In genomic region chrX:1089676-1090075, ce11 we compare ENCODE assay signal across 2 worm cellular contexts.
A peak's percentile ranks its signal among the peaks of the same experiment; 100 is the strongest.
TF ChIP-seq lines count a peak whose summit lies in the region.

No protein-coding gene starts in this region.

TF ChIP-seq in whole organism, L4 larva, 104 proteins besides CTCF, POLR2A, EP300 and RAD21:
- no peak for TF ChIP-seq gei-8 (GFP tag; optimal IDR thresholded peaks at IDR 0.05; lab: Kevin White, UChicago)
- no peak for TF ChIP-seq nhr-6 (tag; optimal IDR thresholded peaks at IDR 0.05; lab: Kevin White, UChicago)
- no peak for TF ChIP-seq daf-16 (GFP tag; optimal IDR thresholded peaks at IDR 0.05; lab: Kevin White, UChicago)
- no peak for TF ChIP-seq daf-16 (tag; optimal IDR thresholded peaks at IDR 0.05; lab: Kevin White, UChicago)
- no peak for TF ChIP-seq ctbp-1 (GFP tag; IDR thresholded peaks at IDR 0.05; lab: Robert Waterston, UW)
- TF ChIP-seq tra-1 (GFP tag; IDR thresholded peaks at IDR 0.05; lab: Robert Waterston, UW): no peak
- no peak for TF ChIP-seq lin-1 (GFP tag; IDR thresholded peaks at IDR 0.05; lab: Robert Waterston, UW)
- no peak for TF ChIP-seq nhr-77 (tag; optimal IDR thresholded peaks at IDR 0.05; lab: Kevin White, UChicago)
- no peak for TF ChIP-seq nhr-42 (GFP tag; IDR thresholded peaks at IDR 0.05; lab: Robert Waterston, UW)
- peak; percentile 75 for TF ChIP-seq aha-1 (tag; lab: Kevin White, UChicago)
- TF ChIP-seq Y5F2A.4 (GFP tag; optimal IDR thresholded peaks at IDR 0.05; lab: Kevin White, UChicago): no peak
- 0 out of 2 replicates have a peak, but pooled peaks have one; percentile 60 for TF ChIP-seq lim-7 (GFP tag; IDR thresholded peaks at IDR 0.05; lab: Robert Waterston, UW)
- no peak for TF ChIP-seq daf-8 (GFP tag; IDR thresholded peaks at IDR 0.05; lab: Robert Waterston, UW)
- no peak for TF ChIP-seq vab-7 (GFP tag; IDR thresholded peaks at IDR 0.05; lab: Robert Waterston, UW)
- no peak for TF ChIP-seq snpc-4 (tag; optimal IDR thresholded peaks at IDR 0.05; lab: Kevin White, UChicago)
- peak; percentile 10 for TF ChIP-seq nhr-102 (tag; optimal IDR thresholded peaks at IDR 0.05; lab: Kevin White, UChicago)
- no peak for TF ChIP-seq zip-11 (GFP tag; IDR thresholded peaks at IDR 0.05; lab: Robert Waterston, UW)
- TF ChIP-seq D1046.2 (GFP tag; IDR thresholded peaks at IDR 0.05; lab: Robert Waterston, UW): no peak
- no peak for TF ChIP-seq hlh-30 (tag; optimal IDR thresholded peaks at IDR 0.05; lab: Kevin White, UChicago; ENCODE audit: insufficient read depth)
- TF ChIP-seq dpl-1 (GFP tag; optimal IDR thresholded peaks at IDR 0.05; lab: Kevin White, UChicago): no peak
- TF ChIP-seq hif-1 (tag; optimal IDR thresholded peaks at IDR 0.05; lab: Kevin White, UChicago): no peak
- 0 out of 2 replicates have a peak, but pooled peaks have one; percentile 21 for TF ChIP-seq dmd-8 (GFP tag; IDR thresholded peaks at IDR 0.05; lab: Robert Waterston, UW)
TF ChIP-seq in whole organism, L4 larva: peak in this region for 4.

TF ChIP-seq in whole organism, young adult, 124 proteins besides CTCF, POLR2A, EP300 and RAD21:
- TF ChIP-seq F22D6.2 (tag; optimal IDR thresholded peaks at IDR 0.05; lab: Kevin White, UChicago): no peak
- peak; percentile 15 for TF ChIP-seq K12H6.12 (tag; optimal IDR thresholded peaks at IDR 0.05; lab: Kevin White, UChicago)
- TF ChIP-seq atf-7 (tag; optimal IDR thresholded peaks at IDR 0.05; lab: Kevin White, UChicago): no peak
- no peak for TF ChIP-seq hsf-1 (GFP tag; IDR thresholded peaks at IDR 0.05; lab: Robert Waterston, UW)
- TF ChIP-seq ets-4 (GFP tag; optimal IDR thresholded peaks at IDR 0.05; lab: Kevin White, UChicago): no peak
- peak; percentile 48 for TF ChIP-seq rpc-1 (optimal IDR thresholded peaks at IDR 0.05; lab: Kevin White, UChicago)
- TF ChIP-seq rpc-1 (tag; optimal IDR thresholded peaks at IDR 0.05; lab: Kevin White, UChicago): peak; percentile 77
- TF ChIP-seq snpc-1.3 (tag; optimal IDR thresholded peaks at IDR 0.05; lab: Kevin White, UChicago; ENCODE audit: insufficient read depth): peak; percentile 32
- TF ChIP-seq D2030.7 (GFP tag; IDR thresholded peaks at IDR 0.05; lab: Robert Waterston, UW): peak; percentile 65
- no peak for TF ChIP-seq F57A8.1 (GFP tag; optimal IDR thresholded peaks at IDR 0.05; lab: Kevin White, UChicago)
- TF ChIP-seq ztf-25 (GFP tag; IDR thresholded peaks at IDR 0.05; lab: Robert Waterston, UW): 0 out of 2 replicates have a peak, but pooled peaks have one; percentile 53
- peak; percentile 71 for TF ChIP-seq pbrm-1 (GFP tag; IDR thresholded peaks at IDR 0.05; lab: Robert Waterston, UW)
- TF ChIP-seq ztf-26 (tag; optimal IDR thresholded peaks at IDR 0.05; lab: Kevin White, UChicago): no peak
- no peak for TF ChIP-seq let-526 (GFP tag; IDR thresholded peaks at IDR 0.05; lab: Robert Waterston, UW)
- TF ChIP-seq ceh-40 (GFP tag; IDR thresholded peaks at IDR 0.05; lab: Robert Waterston, UW): no peak
- TF ChIP-seq him-1 (tag; optimal IDR thresholded peaks at IDR 0.05; lab: Kevin White, UChicago): peak; percentile 50
- no peak for TF ChIP-seq gei-17 (GFP tag; optimal IDR thresholded peaks at IDR 0.05; lab: Kevin White, UChicago)
- no peak for TF ChIP-seq somi-1 (GFP tag; optimal IDR thresholded peaks at IDR 0.05; lab: Kevin White, UChicago)
- peak; percentile 7 for TF ChIP-seq attf-5 (GFP tag; optimal IDR thresholded peaks at IDR 0.05; lab: Kevin White, UChicago)
- no peak for TF ChIP-seq hlh-12 (tag; optimal IDR thresholded peaks at IDR 0.05; lab: Kevin White, UChicago)
- no peak for TF ChIP-seq lir-1 (GFP tag; conservative IDR thresholded peaks at IDR 0.05; lab: Robert Waterston, UW)
- no peak for TF ChIP-seq nfya-1 (tag; optimal IDR thresholded peaks at IDR 0.05; lab: Kevin White, UChicago; ENCODE audit: borderline replicate concordance, insufficient read depth)
- no peak for TF ChIP-seq aptf-2 (GFP tag; conservative IDR thresholded peaks at IDR 0.05; lab: Robert Waterston, UW)
- TF ChIP-seq madf-6 (GFP tag; IDR thresholded peaks at IDR 0.05; lab: Robert Waterston, UW): peak; percentile 14; the same call in 1 of the 2 replicates
- TF ChIP-seq hmg-1.2 (GFP tag; IDR thresholded peaks at IDR 0.05; lab: Robert Waterston, UW): peak; percentile 40; the same call in 1 of the 2 replicates
- TF ChIP-seq C17E4.6 (GFP tag; IDR thresholded peaks at IDR 0.05; lab: Robert Waterston, UW): no peak
- TF ChIP-seq F37B4.10 (GFP tag; IDR thresholded peaks at IDR 0.05; lab: Robert Waterston, UW): no peak
- TF ChIP-seq dox-1 (GFP tag; IDR thresholded peaks at IDR 0.05; lab: Robert Waterston, UW): 0 out of 2 replicates have a peak, but pooled peaks have one; percentile 27
- no peak for TF ChIP-seq egrh-3 (GFP tag; IDR thresholded peaks at IDR 0.05; lab: Robert Waterston, UW)
- TF ChIP-seq egl-44 (GFP tag; IDR thresholded peaks at IDR 0.05; lab: Robert Waterston, UW): no peak
- TF ChIP-seq B0261.1 (tag; optimal IDR thresholded peaks at IDR 0.05; lab: Kevin White, UChicago): peak; percentile 58
- TF ChIP-seq ztf-6 (GFP tag; IDR thresholded peaks at IDR 0.05; lab: Robert Waterston, UW): no peak
- TF ChIP-seq snpc-4 (GFP tag; optimal IDR thresholded peaks at IDR 0.05; lab: Kevin White, UChicago): no peak
- peak in 1 of 4 experiments; percentile 43 for TF ChIP-seq snpc-4 (tag; optimal IDR thresholded peaks at IDR 0.05; lab: Kevin White, UChicago)
- TF ChIP-seq die-1 (tag; optimal IDR thresholded peaks at IDR 0.05; lab: Kevin White, UChicago): no peak
- no peak for TF ChIP-seq zfh-2 (GFP tag; conservative IDR thresholded peaks at IDR 0.05; lab: Robert Waterston, UW)
- TF ChIP-seq nfyb-1 (GFP tag; IDR thresholded peaks at IDR 0.05; lab: Robert Waterston, UW): no peak
- no peak for TF ChIP-seq nfya-2 (GFP tag; IDR thresholded peaks at IDR 0.05; lab: Robert Waterston, UW)
- TF ChIP-seq lin-26 (GFP tag; IDR thresholded peaks at IDR 0.05; lab: Robert Waterston, UW): peak; percentile 67
- TF ChIP-seq lsl-1 (GFP tag; optimal IDR thresholded peaks at IDR 0.05; lab: Kevin White, UChicago): no peak
- peak; percentile 88 for TF ChIP-seq tbp1 (GFP tag; optimal IDR thresholded peaks at IDR 0.05; lab: Kevin White, UChicago)
